Worm (Caenorhabditis elegans) whole organism, dauer: ENCODE measurements around the gene dlg-1.

Source experiments
- unc-62 ChIP-seq: sonication (generic microtip); optimal IDR thresholded peaks from 2 replicates; lab custom pipeline; 2017; ENCODE audit warnings: missing biosample characterization, missing genetic modification reagents, missing genetic modification characterization

dlg-1 gene

ce11 chrX:5479300-5479811 lies at the start of gene dlg-1:
TSS of gene dlg-1 (plus strand) at chrX:5479700.
- no peak for TF ChIP-seq unc-62

- no peak for TF ChIP-seq unc-62
Observed at ce11 chrX:5433912-5434311, 45.6 kb upstream of the dlg-1 start.

- TF ChIP-seq unc-62, result no peak
Observed at ce11 chrX:5444863-5445262, 34.6 kb upstream of the dlg-1 start, which contains the start of gene itm-2. TSS of gene itm-2 (plus strand) at chrX:5445163.

ce11 chrX:5447381-5447780 lies 32.1 kb upstream of the dlg-1 start:
- TF ChIP-seq unc-62, result no peak

- TF ChIP-seq unc-62, result no peak
Observed at ce11 chrX:5447941-5448340, 31.6 kb upstream of the dlg-1 start, which contains the start of gene C25F6.8. TSS of gene C25F6.8 (plus strand) at chrX:5448241.

- no peak for TF ChIP-seq unc-62
Observed at ce11 chrX:5450773-5451447, 28.6 kb upstream of the dlg-1 start, which contains the start of gene C25F6.6. TSS of gene C25F6.6 (minus strand) at chrX:5450823.

ce11 chrX:5451706-5452105 lies 27.8 kb upstream of the dlg-1 start:
- no peak for TF ChIP-seq unc-62

ce11 chrX:5455107-5455506 lies 24.4 kb upstream of the dlg-1 start:
- TF ChIP-seq unc-62, result no peak

- TF ChIP-seq unc-62, result no peak
Observed at ce11 chrX:5457184-5457583, 22.3 kb upstream of the dlg-1 start.

ce11 chrX:5458043-5458442 lies 21.5 kb upstream of the dlg-1 start:
- TF ChIP-seq unc-62, result no peak

ce11 chrX:5458750-5459149 lies 20.8 kb upstream of the dlg-1 start:
- no peak for TF ChIP-seq unc-62

ce11 chrX:5460930-5461329 lies 18.6 kb upstream of the dlg-1 start, which contains the start of gene ddr-1:
TSS of gene ddr-1 (plus strand) at chrX:5461230.
- TF ChIP-seq unc-62, result no peak

ce11 chrX:5465631-5466030 lies 13.9 kb upstream of the dlg-1 start:
- no peak for TF ChIP-seq unc-62

- TF ChIP-seq unc-62, result no peak
Observed at ce11 chrX:5466149-5466548, 13.4 kb upstream of the dlg-1 start.

- no peak for TF ChIP-seq unc-62
Observed at ce11 chrX:5467308-5467707, 12.2 kb upstream of the dlg-1 start.

- no peak for TF ChIP-seq unc-62
Observed at ce11 chrX:5467820-5468270, 11.7 kb upstream of the dlg-1 start, which contains the start of gene dpyd-1. TSS of gene dpyd-1 (plus strand) at chrX:5467870.

ce11 chrX:5470111-5470745 lies 9.3 kb upstream of the dlg-1 start:
- no peak for TF ChIP-seq unc-62

ce11 chrX:5475164-5475576 lies 4.3 kb upstream of the dlg-1 start:
- no peak for TF ChIP-seq unc-62
